Fruit fly (Drosophila melanogaster): ENCODE measurements around the gene dpp.

dpp gene

DNA sequence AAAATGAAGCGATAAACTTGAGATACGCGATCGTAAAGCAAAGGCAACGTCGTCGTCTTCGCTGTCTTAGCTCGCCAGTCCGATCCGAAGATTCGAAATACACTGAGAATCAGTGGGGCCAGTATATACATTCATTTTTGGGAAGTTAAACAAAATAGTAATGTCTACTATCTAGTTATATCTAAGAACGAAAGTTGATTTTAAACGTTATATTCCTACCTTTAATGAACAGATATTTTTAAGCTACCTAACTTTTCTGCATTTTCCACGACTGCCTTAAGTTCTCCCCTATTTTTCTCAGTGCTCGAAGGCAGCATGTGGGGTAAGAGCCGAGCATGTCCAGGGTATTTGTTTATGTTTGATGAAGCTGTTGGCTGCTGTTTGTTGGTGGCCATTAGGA is 58.7 kb downstream of the dpp start:
- TF ChIP-seq pan (optimal IDR thresholded peaks at IDR 0.05) (no peak), Dll (optimal IDR thresholded peaks at IDR 0.05) (no peak), psq (optimal IDR thresholded peaks at IDR 0.05) (no peak), usp (GFP tag; optimal IDR thresholded peaks at IDR 0.05) (no peak), CG8478 (optimal IDR thresholded peaks at IDR 0.05) (no peak), EcR (GFP tag; optimal IDR thresholded peaks at IDR 0.05) (no peak)

DNA sequence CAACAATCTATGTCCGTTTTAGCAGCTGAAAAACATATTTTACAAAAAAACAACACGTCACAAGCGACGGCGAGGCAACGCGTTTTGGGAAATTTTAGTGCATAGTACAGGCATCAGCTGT is 64.3 kb downstream of the dpp start, which contains the start of gene Slh:
TSS of gene Slh (minus strand) at position 101 of the 121 bp plus-strand sequence.
- no peak for TF ChIP-seq psq (optimal IDR thresholded peaks at IDR 0.05)
- no peak for TF ChIP-seq EcR (GFP tag; optimal IDR thresholded peaks at IDR 0.05)
- TF ChIP-seq usp (GFP tag; optimal IDR thresholded peaks at IDR 0.05) = no peak
- TF ChIP-seq pan (optimal IDR thresholded peaks at IDR 0.05) = no peak
- no peak for TF ChIP-seq Dll (optimal IDR thresholded peaks at IDR 0.05)
- TF ChIP-seq CG8478 (optimal IDR thresholded peaks at IDR 0.05) = no peak

DNA sequence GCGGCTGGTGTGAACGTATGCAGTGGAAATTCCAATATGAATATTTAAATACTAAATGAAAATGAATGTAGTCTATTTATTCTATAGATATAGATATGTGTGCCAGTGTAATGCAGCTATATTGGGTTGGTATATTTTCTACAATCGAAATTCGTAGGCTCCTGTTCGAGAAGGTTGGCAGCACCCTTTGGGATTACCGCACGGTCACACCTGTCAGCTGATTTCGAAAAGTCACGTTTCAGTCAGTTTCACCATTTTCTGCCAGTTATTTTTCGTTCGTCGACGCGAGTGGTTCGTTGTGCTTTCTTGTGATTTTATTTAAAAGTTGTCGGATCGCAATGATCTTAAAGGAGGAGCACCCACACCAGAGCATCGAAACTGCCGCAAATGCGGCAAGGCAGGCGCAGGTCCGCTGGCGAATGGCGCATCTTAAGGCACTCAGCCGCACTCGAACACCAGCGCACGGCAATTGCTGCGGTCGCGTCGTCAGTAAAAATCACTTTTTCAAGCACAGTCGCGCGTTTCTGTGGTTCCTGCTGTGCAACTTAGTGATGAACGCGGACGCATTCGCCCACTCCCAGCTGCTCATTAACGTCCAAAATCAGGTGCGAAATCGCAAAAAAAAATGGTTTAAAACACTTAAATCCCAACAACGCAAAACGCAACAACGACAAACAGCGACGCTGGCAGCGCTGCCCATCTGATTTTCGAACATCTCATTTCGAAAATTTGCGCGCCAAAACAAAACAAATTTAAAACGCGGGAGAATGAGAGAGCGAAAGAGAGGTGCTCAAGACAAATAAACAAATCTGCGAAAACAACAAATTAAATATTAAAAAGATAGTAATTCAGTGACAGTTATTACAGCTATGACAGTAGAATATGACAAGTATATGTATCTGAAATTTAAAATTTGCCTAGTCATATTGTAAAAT is 64.8 kb downstream of the dpp start, which contains the start of gene oaf:
TSS of gene oaf (plus strand) at position 264 of the 935 bp plus-strand sequence.
- no peak for TF ChIP-seq usp (GFP tag; optimal IDR thresholded peaks at IDR 0.05)
- no peak for TF ChIP-seq CG8478 (optimal IDR thresholded peaks at IDR 0.05)
- TF ChIP-seq pan (optimal IDR thresholded peaks at IDR 0.05) = no peak
- TF ChIP-seq Dll (optimal IDR thresholded peaks at IDR 0.05) = no peak
- no peak for TF ChIP-seq EcR (GFP tag; optimal IDR thresholded peaks at IDR 0.05)
- no peak for TF ChIP-seq psq (optimal IDR thresholded peaks at IDR 0.05)

DNA sequence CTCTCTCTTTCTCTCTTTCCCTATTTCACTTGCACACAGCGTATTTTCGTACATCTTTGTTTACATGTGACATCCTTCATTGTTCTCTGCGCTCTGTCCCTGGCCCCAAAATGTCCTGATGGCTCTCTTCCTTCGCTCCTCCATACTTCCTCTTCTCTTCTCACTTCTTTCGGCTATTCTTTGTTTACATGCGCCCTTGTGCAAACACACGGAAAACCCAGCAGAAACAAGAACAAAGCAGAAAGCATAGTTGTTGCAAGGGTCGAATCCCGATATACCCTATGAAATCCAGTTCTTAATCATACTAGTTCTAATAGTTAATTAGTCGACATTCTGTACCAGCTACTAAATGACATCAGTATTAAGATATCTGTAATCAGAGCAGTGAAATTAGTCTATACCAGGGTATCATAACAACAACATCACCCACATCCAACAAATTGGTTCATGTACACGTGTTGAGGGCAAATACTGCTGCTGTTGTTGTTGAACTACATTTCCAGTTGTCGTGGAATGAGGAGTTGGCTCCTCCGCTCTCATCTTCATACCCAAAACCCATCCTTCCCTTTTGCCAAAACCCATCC is 66.4 kb downstream of the dpp start:
- no peak for TF ChIP-seq psq (optimal IDR thresholded peaks at IDR 0.05)
- TF ChIP-seq CG8478 (optimal IDR thresholded peaks at IDR 0.05) = no peak
- TF ChIP-seq Dll (optimal IDR thresholded peaks at IDR 0.05) = no peak
- TF ChIP-seq usp (GFP tag; optimal IDR thresholded peaks at IDR 0.05) = no peak
- no peak for TF ChIP-seq pan (optimal IDR thresholded peaks at IDR 0.05)
- no peak for TF ChIP-seq EcR (GFP tag; optimal IDR thresholded peaks at IDR 0.05)

DNA sequence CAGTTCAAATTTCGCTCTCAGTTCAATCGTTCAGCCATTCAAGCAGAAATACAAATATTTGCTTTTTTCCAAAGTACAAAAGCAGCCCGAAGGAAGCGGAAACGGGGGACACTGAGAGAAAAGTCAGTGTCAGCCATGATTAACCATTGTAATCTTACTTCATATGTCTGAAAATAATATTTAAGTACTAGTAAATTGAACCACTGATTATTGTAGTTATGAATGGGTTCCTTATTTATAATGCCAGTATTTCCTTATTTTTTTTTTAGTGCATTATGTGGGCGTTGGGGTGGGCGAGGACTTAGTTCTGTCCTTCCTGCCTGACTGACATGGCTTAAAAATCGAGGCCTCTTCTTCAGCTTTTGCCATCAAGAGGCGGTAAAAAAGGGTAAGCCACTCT is 73.7 kb downstream of the dpp start:
- no peak for TF ChIP-seq Dll (optimal IDR thresholded peaks at IDR 0.05)
- TF ChIP-seq CG8478 (optimal IDR thresholded peaks at IDR 0.05) = no peak
- no peak for TF ChIP-seq psq (optimal IDR thresholded peaks at IDR 0.05)
- no peak for TF ChIP-seq EcR (GFP tag; optimal IDR thresholded peaks at IDR 0.05)
- no peak for TF ChIP-seq pan (optimal IDR thresholded peaks at IDR 0.05)
- no peak for TF ChIP-seq usp (GFP tag; optimal IDR thresholded peaks at IDR 0.05)
